Worm (Caenorhabditis elegans): ENCODE data around the gene F41G3.5.

DNA sequence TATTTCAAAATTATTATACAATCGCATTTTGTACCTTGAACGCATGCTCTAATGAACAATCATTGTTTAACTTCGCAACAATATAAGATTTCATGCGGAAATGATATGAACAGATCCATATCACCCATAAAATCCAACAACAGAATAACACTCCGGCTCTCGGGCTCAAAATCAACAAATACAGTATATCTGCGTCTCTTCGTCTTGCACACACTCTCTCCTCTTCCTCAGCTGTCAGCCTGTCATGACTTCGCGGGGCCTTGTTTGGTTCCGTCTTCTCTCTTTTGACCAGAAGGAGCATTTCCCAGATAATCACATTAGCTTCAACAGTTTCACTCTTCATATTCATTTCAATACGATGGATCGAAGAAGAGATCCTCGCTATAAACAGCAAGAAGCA, 9.7 kb downstream of the F41G3.5 start, which contains the start of gene F41G3.3:
- TF ChIP-seq pqm-1 (tag; optimal IDR thresholded peaks at IDR 0.05) (no peak), nhr-76 (tag; optimal IDR thresholded peaks at IDR 0.05) (no peak), unc-62 (GFP tag; optimal IDR thresholded peaks at IDR 0.05) (no peak), nhr-25 (tag; optimal IDR thresholded peaks at IDR 0.05) (no peak), R02D3.7 (tag; optimal IDR thresholded peaks at IDR 0.05) (no peak), elt-3 (tag; optimal IDR thresholded peaks at IDR 0.05) (no peak), aly-2 (tag; optimal IDR thresholded peaks at IDR 0.05) (no peak), egl-5 (tag; optimal IDR thresholded peaks at IDR 0.05) (no peak)
